Fruit fly (Drosophila melanogaster) whole organism, embryonic: ENCODE data around the gene CG1231.
A peak's percentile ranks its signal among the peaks of the same experiment; 100 is the strongest.

ENCODE experiments used
- Abd-B ChIP-seq: fragments of 200-800 bp; sonication (Bioruptor generic); optimal IDR thresholded peaks from 2 replicates; lab custom pipeline; 2018; ENCODE audit warnings: missing biosample characterization, mild to moderate bottlenecking, missing genetic modification characterization, moderate library complexity
- Adf1 ChIP-seq: fragments of 200-800 bp; sonication (Bioruptor generic); IDR thresholded peaks from 2 replicates; pipeline ENCODE4 v1.3.6; 2022; ENCODE audit warnings: missing biosample characterization, missing genetic modification characterization
- Atf-2 ChIP-seq: fragments of 200-800 bp; sonication (Bioruptor generic); optimal IDR thresholded peaks from 2 replicates; lab custom pipeline; 2016; ENCODE audit warnings: missing biosample characterization, missing genetic modification characterization
- Atf3 ChIP-seq: fragments of 200-800 bp; sonication (Bioruptor generic); optimal IDR thresholded peaks from 3 replicates; lab custom pipeline; 2016; ENCODE audit warnings: missing biosample characterization, missing genetic modification characterization
- B-H2 ChIP-seq: fragments of 200-800 bp; sonication (Bioruptor generic); optimal IDR thresholded peaks from 2 replicates; lab custom pipeline; 2018; ENCODE audit warnings: missing biosample characterization, mild to moderate bottlenecking, missing genetic modification characterization
- CG10147 ChIP-seq: fragments of 200-800 bp; sonication (Bioruptor generic); optimal IDR thresholded peaks from 2 replicates; lab custom pipeline; 2019; ENCODE audit warnings: missing biosample characterization, mild to moderate bottlenecking, missing genetic modification characterization, moderate library complexity
- CG10209 ChIP-seq: fragments of 200-800 bp; sonication (Bioruptor generic); optimal IDR thresholded peaks from 3 replicates; lab custom pipeline; 2017; ENCODE audit warnings: missing biosample characterization, mild to moderate bottlenecking, missing genetic modification characterization, missing genetic modification reagents
- CG10267 ChIP-seq: fragments of 200-800 bp; sonication (Bioruptor generic); optimal IDR thresholded peaks from 2 replicates; lab custom pipeline; 2018; ENCODE audit warnings: missing biosample characterization, mild to moderate bottlenecking, missing genetic modification characterization, moderate library complexity
- CG12155 ChIP-seq: fragments of 200-800 bp; sonication (Bioruptor generic); optimal IDR thresholded peaks from 3 replicates; lab custom pipeline; 2016; ENCODE audit warnings: missing biosample characterization, missing genetic modification characterization
- CG1233 ChIP-seq: fragments of 200-800 bp; sonication (Bioruptor generic); optimal IDR thresholded peaks from 4 replicates; lab custom pipeline; 2018; ENCODE audit warnings: missing biosample characterization, mild to moderate bottlenecking, missing genetic modification characterization
- CG13624 ChIP-seq: fragments of 200-800 bp; sonication (Bioruptor generic); optimal IDR thresholded peaks from 2 replicates; lab custom pipeline; 2016; ENCODE audit warnings: missing biosample characterization, missing genetic modification characterization
- CG13894 ChIP-seq: fragments of 200-800 bp; sonication (Bioruptor generic); optimal IDR thresholded peaks from 3 replicates; lab custom pipeline; 2018; ENCODE audit warnings: missing biosample characterization, mild to moderate bottlenecking, missing genetic modification characterization, moderate library complexity
- CG14667 ChIP-seq: fragments of 200-800 bp; sonication (Bioruptor generic); IDR thresholded peaks from 2 replicates; pipeline ENCODE4 v1.3.6; 2022; ENCODE audit warnings: missing biosample characterization, missing genetic modification characterization
- CG14710 ChIP-seq: fragments of 200-800 bp; sonication (Bioruptor generic); optimal IDR thresholded peaks from 3 replicates; lab custom pipeline; 2019; ENCODE audit warnings: missing biosample characterization, mild to moderate bottlenecking, missing genetic modification characterization, moderate library complexity
- CG18764 ChIP-seq: fragments of 200-800 bp; sonication (Bioruptor generic); optimal IDR thresholded peaks from 3 replicates; lab custom pipeline; 2016; ENCODE audit warnings: missing biosample characterization, missing genetic modification characterization
- CG2120 ChIP-seq: fragments of 200-800 bp; sonication (Bioruptor generic); optimal IDR thresholded peaks from 3 replicates; lab custom pipeline; 2016; ENCODE audit warnings: missing biosample characterization, missing genetic modification characterization
- CG31388 ChIP-seq: fragments of 200-800 bp; sonication (Bioruptor generic); optimal IDR thresholded peaks from 2 replicates; lab custom pipeline; 2016; ENCODE audit warnings: missing biosample characterization, missing genetic modification characterization
- CG3281 ChIP-seq: fragments of 200-800 bp; sonication (Bioruptor generic); optimal IDR thresholded peaks from 3 replicates; lab custom pipeline; 2017; ENCODE audit warnings: missing biosample characterization, mild to moderate bottlenecking, missing genetic modification characterization
- CG4360 ChIP-seq: fragments of 200-800 bp; sonication (Bioruptor generic); IDR thresholded peaks from 2 replicates; pipeline ENCODE4 v1.3.6; 2022; ENCODE audit warnings: missing biosample characterization, missing genetic modification characterization
- CG6175 ChIP-seq: fragments of 200-800 bp; sonication (Bioruptor generic); IDR thresholded peaks from 3 replicates; pipeline ENCODE4 v1.3.6; 2022; ENCODE audit warnings: missing biosample characterization, missing genetic modification characterization
- CG8359 ChIP-seq: fragments of 200-800 bp; sonication (Bioruptor generic); optimal IDR thresholded peaks from 2 replicates; lab custom pipeline; 2017; ENCODE audit warnings: missing biosample characterization, mild to moderate bottlenecking, missing genetic modification characterization, borderline replicate concordance
- CG8388 ChIP-seq: fragments of 200-800 bp; sonication (Bioruptor generic); optimal IDR thresholded peaks from 2 replicates; lab custom pipeline; 2019; ENCODE audit warnings: missing biosample characterization, mild to moderate bottlenecking, missing genetic modification characterization, moderate library complexity
- CG9437 ChIP-seq: fragments of 200-800 bp; sonication (Bioruptor generic); optimal IDR thresholded peaks from 2 replicates; lab custom pipeline; 2018; ENCODE audit warnings: missing biosample characterization, mild to moderate bottlenecking, missing genetic modification characterization
- CrebB ChIP-seq: fragments of 200-800 bp; sonication (Bioruptor generic); optimal IDR thresholded peaks from 3 replicates; lab custom pipeline; 2018; ENCODE audit warnings: missing biosample characterization, mild to moderate bottlenecking, missing genetic modification characterization
- Dll ChIP-seq: fragments of 200-800 bp; sonication (Bioruptor generic); IDR thresholded peaks from 4 replicates; pipeline ENCODE4 v1.3.6; 2022; ENCODE audit warnings: missing biosample characterization, missing genetic modification characterization; ENCODE audit not compliant: partially characterized antibody
- Hey ChIP-seq: fragments of 200-800 bp; sonication (Bioruptor generic); optimal IDR thresholded peaks from 3 replicates; lab custom pipeline; 2018; ENCODE audit warnings: missing biosample characterization, mild to moderate bottlenecking, missing genetic modification characterization
- Lhr ChIP-seq: fragments of 200-800 bp; sonication (Bioruptor generic); optimal IDR thresholded peaks from 3 replicates; lab custom pipeline; 2017; ENCODE audit warnings: mild to moderate bottlenecking, missing biosample characterization, missing genetic modification reagents, missing genetic modification characterization
- NC2α ChIP-seq: fragments of 200-800 bp; sonication (Bioruptor generic); optimal IDR thresholded peaks from 2 replicates; lab custom pipeline; 2016; ENCODE audit warnings: missing biosample characterization, missing genetic modification characterization
- Neu2 ChIP-seq: fragments of 200-800 bp; sonication (Bioruptor generic); optimal IDR thresholded peaks from 3 replicates; lab custom pipeline; 2016; ENCODE audit warnings: missing biosample characterization, missing genetic modification characterization, borderline replicate concordance
- TFAM ChIP-seq: fragments of 200-800 bp; sonication (Bioruptor generic); optimal IDR thresholded peaks from 2 replicates; lab custom pipeline; 2017; ENCODE audit warnings: missing biosample characterization, missing genetic modification characterization, inconsistent platforms
- Xbp1 ChIP-seq: fragments of 200-800 bp; sonication (Bioruptor generic); optimal IDR thresholded peaks from 3 replicates; lab custom pipeline; 2016; ENCODE audit warnings: missing biosample characterization, mild to moderate bottlenecking, missing genetic modification characterization
- ab ChIP-seq: fragments of 200-800 bp; sonication (Bioruptor generic); optimal IDR thresholded peaks from 2 replicates; lab custom pipeline; 2016; ENCODE audit warnings: missing biosample characterization, missing genetic modification characterization
- chm ChIP-seq: fragments of 200-800 bp; sonication (Bioruptor generic); IDR thresholded peaks from 2 replicates; pipeline ENCODE4 v1.3.6; 2022; ENCODE audit warnings: missing biosample characterization, missing genetic modification characterization
- ci ChIP-seq: fragments of 200-800 bp; sonication (Bioruptor generic); IDR thresholded peaks from 3 replicates; pipeline ENCODE4 v1.3.6; 2022; ENCODE audit warnings: missing biosample characterization, missing genetic modification characterization
- crc ChIP-seq: fragments of 200-800 bp; sonication (Bioruptor generic); optimal IDR thresholded peaks from 2 replicates; lab custom pipeline; 2016; ENCODE audit warnings: missing biosample characterization, missing genetic modification characterization
- fd64A ChIP-seq: fragments of 200-800 bp; sonication (Bioruptor generic); optimal IDR thresholded peaks from 3 replicates; lab custom pipeline; 2018; ENCODE audit warnings: missing biosample characterization, mild to moderate bottlenecking, missing genetic modification characterization
- fru ChIP-seq: fragments of >200 bp; optimal IDR thresholded peaks from 2 replicates; lab custom pipeline; 2017
- fu2 ChIP-seq: fragments of 200-800 bp; sonication (Bioruptor generic); optimal IDR thresholded peaks from 2 replicates; lab custom pipeline; 2016; ENCODE audit warnings: missing biosample characterization, missing genetic modification characterization
- grn ChIP-seq: fragments of 200-800 bp; sonication (Bioruptor generic); optimal IDR thresholded peaks from 3 replicates; lab custom pipeline; 2017; ENCODE audit warnings: missing biosample characterization, missing genetic modification characterization
- her ChIP-seq: fragments of 200-800 bp; sonication (Bioruptor generic); optimal IDR thresholded peaks from 2 replicates; lab custom pipeline; 2016; ENCODE audit warnings: missing biosample characterization, missing genetic modification characterization
- jing ChIP-seq: fragments of 200-800 bp; sonication (Bioruptor generic); optimal IDR thresholded peaks from 2 replicates; lab custom pipeline; 2018; ENCODE audit warnings: missing biosample characterization, mild to moderate bottlenecking, missing genetic modification characterization
- lola ChIP-seq, 3 experiments: fragments of >200 bp in 2 of 3; fragments of 200-800 bp in 1 of 3; sonication (Bioruptor generic) in 1 of 3; optimal IDR thresholded peaks; 2 replicates each; lab custom pipeline; 2017 to 2019; ENCODE audit warnings: missing biosample characterization in 3 of 3, missing genetic modification characterization in 3 of 3, mild to moderate bottlenecking in 1 of 3, moderate library complexity in 1 of 3
- mld ChIP-seq: fragments of 200-800 bp; sonication (Bioruptor generic); IDR thresholded peaks from 3 replicates; pipeline ENCODE4 v1.3.6; 2022; ENCODE audit warnings: missing biosample characterization, missing genetic modification characterization; ENCODE audit not compliant: partially characterized antibody
- nau ChIP-seq: fragments of 200-800 bp; sonication (Bioruptor generic); optimal IDR thresholded peaks from 3 replicates; lab custom pipeline; 2017; ENCODE audit warnings: missing biosample characterization, mild to moderate bottlenecking, missing genetic modification characterization, missing genetic modification reagents
- salm ChIP-seq: fragments of 200-800 bp; sonication (Bioruptor generic); optimal IDR thresholded peaks from 2 replicates; lab custom pipeline; 2018; ENCODE audit warnings: missing biosample characterization, mild to moderate bottlenecking, missing genetic modification characterization
- sens ChIP-seq: fragments of 200-800 bp; sonication (Bioruptor generic); peaks from one replicate; lab custom pipeline; 2016; ENCODE audit warnings: missing biosample characterization, missing genetic modification characterization
- seq ChIP-seq: fragments of 200-800 bp; sonication (Bioruptor generic); IDR thresholded peaks from 2 replicates; pipeline ENCODE4 v1.3.6; 2022; ENCODE audit warnings: missing biosample characterization, missing genetic modification characterization
- tgo ChIP-seq: fragments of 200-800 bp; sonication (Bioruptor generic); IDR thresholded peaks from 3 replicates; pipeline ENCODE4 v1.3.6; 2022; ENCODE audit warnings: missing biosample characterization, missing genetic modification characterization
- vfl ChIP-seq: fragments of 200-800 bp; sonication (Bioruptor generic); optimal IDR thresholded peaks from 2 replicates; lab custom pipeline; 2016; ENCODE audit warnings: missing biosample characterization, missing genetic modification characterization
- vnd ChIP-seq: fragments of 200-800 bp; sonication (Bioruptor generic); IDR thresholded peaks from 3 replicates; pipeline ENCODE4 v1.3.6; 2022; ENCODE audit warnings: missing biosample characterization, missing genetic modification characterization; ENCODE audit not compliant: partially characterized antibody
- vvl ChIP-seq: fragments of 200-800 bp; sonication (Bioruptor generic); IDR thresholded peaks from 2 replicates; pipeline ENCODE4 v1.3.6; 2022; ENCODE audit warnings: missing biosample characterization, missing genetic modification characterization
- zen2 ChIP-seq: fragments of 200-800 bp; sonication (Bioruptor generic); IDR thresholded peaks from 3 replicates; pipeline ENCODE4 v1.3.6; 2022; ENCODE audit warnings: missing biosample characterization, missing genetic modification characterization; ENCODE audit not compliant: partially characterized antibody

The CG1231 gene

dm6 chr3L:378072-378423 lies 21.8 kb downstream of the CG1231 start (continued):
- TF ChIP-seq Neu2 (GFP tag; lab: Kevin White, UChicago) = no peak
- TF ChIP-seq Atf3 = no peak
- no peak for TF ChIP-seq CG10147
- no peak for TF ChIP-seq CG10209
- no peak for TF ChIP-seq CG13894 (tag; lab: Kevin White, UChicago)
- TF ChIP-seq lola (GFP tag; optimal IDR thresholded peaks at IDR 0.05; lab: Kevin White, UChicago) = no peak
- TF ChIP-seq tgo = no peak; the same call in 2 of the 3 replicates
- no peak for TF ChIP-seq vfl (GFP tag; lab: Kevin White, UChicago)
- no peak for TF ChIP-seq crc (GFP tag; lab: Kevin White, UChicago)
- no peak for TF ChIP-seq fd64A (GFP tag; lab: Kevin White, UChicago)
- no peak for TF ChIP-seq CrebB (tag; lab: Kevin White, UChicago)
- no peak for TF ChIP-seq fu2 (GFP tag; lab: Kevin White, UChicago)
- TF ChIP-seq CG13624 = no peak
- peak; percentile 84 for TF ChIP-seq Adf1 (GFP tag; lab: Robert Waterston, UW)
- TF ChIP-seq mld (GFP tag; lab: Robert Waterston, UW) = no peak; the same call in 2 of the 3 replicates
- TF ChIP-seq CG6175 (GFP tag; lab: Robert Waterston, UW) = no peak
- no peak for TF ChIP-seq grn (GFP tag; lab: Kevin White, UChicago)
- no peak for TF ChIP-seq CG31388
- no peak for TF ChIP-seq CG3281 (GFP tag; lab: Kevin White, UChicago)
- TF ChIP-seq CG14710 = no peak
- TF ChIP-seq CG8388 (GFP tag; lab: Kevin White, UChicago) = no peak
- no peak for TF ChIP-seq nau (GFP tag; lab: Kevin White, UChicago)
- no peak for TF ChIP-seq CG8359
- TF ChIP-seq vvl = peak; percentile 67
- TF ChIP-seq TFAM = no peak
- TF ChIP-seq NC2α (GFP tag; lab: Kevin White, UChicago) = no peak
- TF ChIP-seq CG9437 (GFP tag; lab: Kevin White, UChicago) = no peak
- no peak for TF ChIP-seq salm (tag; lab: Kevin White, UChicago)
- no peak for TF ChIP-seq CG1233 (GFP tag; lab: Kevin White, UChicago)
- peak; percentile 66 for TF ChIP-seq Abd-B (GFP tag; lab: Kevin White, UChicago)
- TF ChIP-seq jing = peak; percentile 55
- no peak for TF ChIP-seq CG10267 (tag; lab: Kevin White, UChicago)
- TF ChIP-seq Xbp1 = no peak
- no peak for TF ChIP-seq CG12155 (GFP tag; lab: Kevin White, UChicago)
- TF ChIP-seq Hey (tag; lab: Kevin White, UChicago) = peak; percentile 25
- TF ChIP-seq ab (GFP tag; lab: Kevin White, UChicago) = no peak
- TF ChIP-seq CG18764 (GFP tag; lab: Kevin White, UChicago) = no peak
- peak; percentile 16; the same call in 1 of the 2 replicates for TF ChIP-seq seq (GFP tag; lab: Robert Waterston, UW)
- TF ChIP-seq zen2 (GFP tag; lab: Robert Waterston, UW) = 0 out of 3 replicates have a peak, but pooled peaks have one; percentile 4
- no peak for TF ChIP-seq Lhr (GFP tag; lab: Kevin White, UChicago)
- TF ChIP-seq CG14667 (GFP tag; lab: Robert Waterston, UW) = no peak
- TF ChIP-seq her (GFP tag; lab: Kevin White, UChicago) = no peak
- no peak for TF ChIP-seq CG2120
- TF ChIP-seq Atf-2 (GFP tag; lab: Kevin White, UChicago) = no peak
- no peak for TF ChIP-seq ci
- no peak for TF ChIP-seq B-H2 (GFP tag; lab: Kevin White, UChicago)
- no peak for TF ChIP-seq fru (lab: Kevin White, UChicago)
- no peak for TF ChIP-seq chm (GFP tag; lab: Robert Waterston, UW)
- peak; percentile 46; the same call in 1 of the 4 replicates for TF ChIP-seq Dll (GFP tag; lab: Robert Waterston, UW)
- peak; percentile 64 for TF ChIP-seq sens (GFP tag; lab: Kevin White, UChicago)
- TF ChIP-seq CG4360 (GFP tag; lab: Robert Waterston, UW) = peak; percentile 78
- TF ChIP-seq vnd = peak; percentile 59; the same call in 2 of the 3 replicates
